Fruit fly (Drosophila melanogaster) whole organism, pupa: ENCODE data around the gene CG5623.

Experiments used
- CG10348 ChIP-seq: fragments of 200-800 bp; sonication (Bioruptor generic); IDR thresholded peaks from 2 replicates; pipeline ENCODE4 v1.3.6; 2022; ENCODE audit warnings: missing biosample characterization, missing genetic modification characterization
- CG12605 ChIP-seq: fragments of 200-800 bp; sonication (Bioruptor generic); IDR thresholded peaks from 2 replicates; pipeline ENCODE4 v1.3.6; 2022; ENCODE audit warnings: missing biosample characterization, missing genetic modification characterization
- CG15710 ChIP-seq: fragments of 200-800 bp; sonication (Bioruptor generic); optimal IDR thresholded peaks from 2 replicates; lab custom pipeline; 2018; ENCODE audit warnings: missing biosample characterization, mild to moderate bottlenecking, missing genetic modification characterization, moderate library complexity
- CG8159 ChIP-seq: fragments of 200-800 bp; sonication (Bioruptor generic); optimal IDR thresholded peaks from 3 replicates; lab custom pipeline; 2018; ENCODE audit warnings: missing biosample characterization, mild to moderate bottlenecking, missing genetic modification characterization, moderate library complexity
- Ets98B ChIP-seq: fragments of 200-800 bp; sonication (Bioruptor generic); IDR thresholded peaks from 2 replicates; pipeline ENCODE4 v1.3.6; 2022; ENCODE audit warnings: missing biosample characterization, missing genetic modification characterization
- gl ChIP-seq: fragments of 200-800 bp; sonication (Bioruptor generic); optimal IDR thresholded peaks from 2 replicates; lab custom pipeline; 2018; ENCODE audit warnings: missing biosample characterization, mild to moderate bottlenecking, missing genetic modification characterization

DNA sequence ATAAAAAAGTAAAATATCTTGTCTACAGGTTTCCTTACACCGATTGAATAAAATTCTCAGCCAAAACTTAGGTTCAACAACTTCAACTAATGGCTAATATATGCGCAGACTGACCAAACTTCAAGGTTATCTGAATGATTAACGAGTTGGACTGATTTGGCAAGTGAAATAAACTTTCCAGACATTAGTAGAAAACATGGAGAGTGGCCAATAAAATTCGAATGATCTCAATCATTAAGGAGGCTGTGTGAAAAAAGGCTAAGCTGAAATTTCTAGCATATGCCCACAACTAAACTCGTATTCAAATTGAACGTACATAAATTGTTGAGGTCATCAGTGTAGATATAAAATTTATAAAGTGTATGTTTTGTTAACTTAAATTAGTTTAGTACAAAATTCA, 12.3 kb upstream of the CG5623 start, which contains the start of gene CG5614:
- TF ChIP-seq CG10348 (GFP tag; lab: Robert Waterston, UW) (no peak), Ets98B (GFP tag; lab: Robert Waterston, UW) (no peak), CG15710 (tag; lab: Kevin White, UChicago) (no peak), CG8159 (tag; lab: Kevin White, UChicago) (no peak), CG12605 (GFP tag; lab: Robert Waterston, UW) (no peak), gl (tag; lab: Kevin White, UChicago) (no peak)
